Fruit fly (Drosophila melanogaster) whole organism, embryonic: Measurements from ENCODE around the gene CG14817.

Experiments
- Adf1 ChIP-seq: fragments of 200-800 bp; sonication (Bioruptor generic); IDR thresholded peaks from 2 replicates; pipeline ENCODE4 v1.3.6; 2022; ENCODE audit warnings: missing biosample characterization, missing genetic modification characterization
- B-H1 ChIP-seq: fragments of 200-800 bp; sonication (Bioruptor generic); IDR thresholded peaks from 3 replicates; pipeline ENCODE4 v1.3.6; 2022; ENCODE audit warnings: missing biosample characterization, missing genetic modification characterization
- BEAF-32 ChIP-seq: fragments of 200-800 bp; sonication (Bioruptor generic); optimal IDR thresholded peaks from 3 replicates; lab custom pipeline; 2017; ENCODE audit warnings: missing biosample characterization, missing genetic modification characterization, mild to moderate bottlenecking, moderate library complexity, missing genetic modification reagents
- Bteb2 ChIP-seq: fragments of 200-800 bp; sonication (Bioruptor generic); optimal IDR thresholded peaks from 2 replicates; lab custom pipeline; 2016; ENCODE audit warnings: missing biosample characterization, missing genetic modification characterization
- CG10267 ChIP-seq: fragments of 200-800 bp; sonication (Bioruptor generic); optimal IDR thresholded peaks from 2 replicates; lab custom pipeline; 2018; ENCODE audit warnings: missing biosample characterization, mild to moderate bottlenecking, missing genetic modification characterization, moderate library complexity
- CG12744 ChIP-seq: fragments of 200-800 bp; sonication (Bioruptor generic); optimal IDR thresholded peaks from 2 replicates; lab custom pipeline; 2016; ENCODE audit warnings: missing biosample characterization, missing genetic modification characterization
- CG13624 ChIP-seq: fragments of 200-800 bp; sonication (Bioruptor generic); optimal IDR thresholded peaks from 2 replicates; lab custom pipeline; 2016; ENCODE audit warnings: missing biosample characterization, missing genetic modification characterization
- CG13894 ChIP-seq: fragments of 200-800 bp; sonication (Bioruptor generic); optimal IDR thresholded peaks from 3 replicates; lab custom pipeline; 2018; ENCODE audit warnings: missing biosample characterization, mild to moderate bottlenecking, missing genetic modification characterization, moderate library complexity
- CG14667 ChIP-seq: fragments of 200-800 bp; sonication (Bioruptor generic); IDR thresholded peaks from 2 replicates; pipeline ENCODE4 v1.3.6; 2022; ENCODE audit warnings: missing biosample characterization, missing genetic modification characterization
- CG14965 ChIP-seq: fragments of 200-800 bp; sonication (Bioruptor generic); optimal IDR thresholded peaks from 2 replicates; lab custom pipeline; 2016; ENCODE audit warnings: missing biosample characterization, missing genetic modification characterization, borderline replicate concordance
- CG1529 ChIP-seq: fragments of 200-800 bp; sonication (Bioruptor generic); optimal IDR thresholded peaks from 3 replicates; lab custom pipeline; 2018; ENCODE audit warnings: missing biosample characterization, missing genetic modification characterization
- CG15514 ChIP-seq: fragments of 200-800 bp; sonication (Bioruptor generic); optimal IDR thresholded peaks from 3 replicates; lab custom pipeline; 2017; ENCODE audit warnings: missing biosample characterization, missing genetic modification characterization, mild to moderate bottlenecking, moderate library complexity, missing genetic modification reagents
- CG1647 ChIP-seq: fragments of 200-800 bp; sonication (Bioruptor generic); optimal IDR thresholded peaks from 3 replicates; lab custom pipeline; 2016; ENCODE audit warnings: missing biosample characterization, missing genetic modification characterization
- CG16863 ChIP-seq: fragments of 200-800 bp; sonication (Bioruptor generic); optimal IDR thresholded peaks from 3 replicates; lab custom pipeline; 2016; ENCODE audit warnings: missing biosample characterization, missing genetic modification characterization
- CG18011 ChIP-seq: fragments of 200-800 bp; sonication (Bioruptor generic); optimal IDR thresholded peaks from 2 replicates; lab custom pipeline; 2017; ENCODE audit warnings: missing biosample characterization, missing genetic modification characterization, mild to moderate bottlenecking, moderate library complexity, missing genotype
- CG30403 ChIP-seq: fragments of 200-800 bp; sonication (Bioruptor generic); optimal IDR thresholded peaks from 3 replicates; lab custom pipeline; 2016; ENCODE audit warnings: missing biosample characterization, missing genetic modification characterization
- CG8281 ChIP-seq: fragments of 200-800 bp; sonication (Bioruptor generic); optimal IDR thresholded peaks from 2 replicates; lab custom pipeline; 2018; ENCODE audit warnings: missing biosample characterization, mild to moderate bottlenecking, missing genetic modification characterization, moderate library complexity
- CG9437 ChIP-seq: fragments of 200-800 bp; sonication (Bioruptor generic); optimal IDR thresholded peaks from 2 replicates; lab custom pipeline; 2018; ENCODE audit warnings: missing biosample characterization, mild to moderate bottlenecking, missing genetic modification characterization
- CG9727 ChIP-seq: fragments of 200-800 bp; sonication (Bioruptor generic); optimal IDR thresholded peaks from 3 replicates; lab custom pipeline; 2017; ENCODE audit warnings: missing biosample characterization, mild to moderate bottlenecking, missing genetic modification characterization
- CG9797 ChIP-seq: fragments of 200-800 bp; sonication (Bioruptor generic); optimal IDR thresholded peaks from 3 replicates; lab custom pipeline; 2018; ENCODE audit warnings: missing biosample characterization, mild to moderate bottlenecking, missing genetic modification characterization
- CG9817 ChIP-seq: fragments of 200-800 bp; sonication (Bioruptor generic); optimal IDR thresholded peaks from 2 replicates; lab custom pipeline; 2018; ENCODE audit warnings: missing biosample characterization, mild to moderate bottlenecking, missing genetic modification characterization, moderate library complexity
- Dp ChIP-seq: fragments of 200-800 bp; sonication (Bioruptor generic); optimal IDR thresholded peaks from 2 replicates; lab custom pipeline; 2018; ENCODE audit warnings: missing biosample characterization, mild to moderate bottlenecking, missing genetic modification characterization, moderate library complexity
- Dref ChIP-seq: fragments of 200-800 bp; sonication (Bioruptor generic); IDR thresholded peaks from 2 replicates; pipeline ENCODE4 v1.3.6; 2022; ENCODE audit warnings: missing biosample characterization, missing genetic modification characterization
- Fer3 ChIP-seq: fragments of 200-800 bp; sonication (Bioruptor generic); optimal IDR thresholded peaks from 2 replicates; lab custom pipeline; 2018; ENCODE audit warnings: missing biosample characterization, mild to moderate bottlenecking, missing genetic modification characterization, moderate library complexity
- HLH54F ChIP-seq: fragments of 200-800 bp; sonication (Bioruptor generic); optimal IDR thresholded peaks from 3 replicates; lab custom pipeline; 2016; ENCODE audit warnings: missing biosample characterization, missing genetic modification characterization
- HmgZ ChIP-seq: fragments of 200-800 bp; sonication (Bioruptor generic); optimal IDR thresholded peaks from 2 replicates; lab custom pipeline; 2018; ENCODE audit warnings: missing biosample characterization, mild to moderate bottlenecking, missing genetic modification characterization
- Hr39 ChIP-seq: fragments of >200 bp; optimal IDR thresholded peaks from 2 replicates; lab custom pipeline; 2017
- Hr51 ChIP-seq, 2 experiments: fragments of 200-800 bp; sonication (Bioruptor generic); optimal IDR thresholded peaks; 2 replicates in 1 of 2; 3 replicates in 1 of 2; lab custom pipeline; 2016 to 2018; ENCODE audit warnings: missing biosample characterization in 2 of 2, missing genetic modification characterization in 2 of 2, mild to moderate bottlenecking in 1 of 2, moderate library complexity in 1 of 2
- Max ChIP-seq: fragments of 200-800 bp; sonication (Bioruptor generic); optimal IDR thresholded peaks from 2 replicates; lab custom pipeline; 2016; ENCODE audit warnings: missing biosample characterization, mild to moderate bottlenecking, missing genetic modification characterization
- NC2β ChIP-seq: fragments of 200-800 bp; sonication (Bioruptor generic); optimal IDR thresholded peaks from 2 replicates; lab custom pipeline; 2016; ENCODE audit warnings: missing biosample characterization, missing genetic modification characterization
- NfI ChIP-seq: fragments of 200-800 bp; sonication (Bioruptor generic); optimal IDR thresholded peaks from 3 replicates; lab custom pipeline; 2018; ENCODE audit warnings: missing biosample characterization, mild to moderate bottlenecking, missing genetic modification characterization, moderate library complexity
- Poxn ChIP-seq: fragments of 200-800 bp; sonication (Bioruptor generic); IDR thresholded peaks from 2 replicates; pipeline ENCODE4 v1.3.6; 2022; ENCODE audit warnings: missing biosample characterization, missing genetic modification characterization
- Scr ChIP-seq: fragments of 200-800 bp; sonication (Bioruptor generic); IDR thresholded peaks from 2 replicates; pipeline ENCODE4 v1.3.6; 2022; ENCODE audit warnings: missing biosample characterization, missing genetic modification characterization; ENCODE audit not compliant: partially characterized antibody
- Sox102F ChIP-seq: fragments of 200-800 bp; sonication (Bioruptor generic); optimal IDR thresholded peaks from 2 replicates; lab custom pipeline; 2018; ENCODE audit warnings: missing biosample characterization, mild to moderate bottlenecking, missing genetic modification characterization, moderate library complexity
- ab ChIP-seq: fragments of 200-800 bp; sonication (Bioruptor generic); optimal IDR thresholded peaks from 2 replicates; lab custom pipeline; 2016; ENCODE audit warnings: missing biosample characterization, missing genetic modification characterization
- abd-A ChIP-seq: fragments of 200-800 bp; sonication (Bioruptor generic); optimal IDR thresholded peaks from 3 replicates; lab custom pipeline; 2019; ENCODE audit warnings: missing biosample characterization, mild to moderate bottlenecking, missing genetic modification characterization, moderate library complexity
- bcd ChIP-seq: fragments of 200-800 bp; sonication (Bioruptor generic); optimal IDR thresholded peaks from 2 replicates; lab custom pipeline; 2017; ENCODE audit warnings: missing biosample characterization, mild to moderate bottlenecking, missing genetic modification characterization
- cad ChIP-seq: fragments of >200 bp; optimal IDR thresholded peaks from 2 replicates; lab custom pipeline; 2017; ENCODE audit warnings: missing biosample characterization, missing genetic modification characterization
- ci ChIP-seq: fragments of 200-800 bp; sonication (Bioruptor generic); IDR thresholded peaks from 3 replicates; pipeline ENCODE4 v1.3.6; 2022; ENCODE audit warnings: missing biosample characterization, missing genetic modification characterization
- fd64A ChIP-seq: fragments of 200-800 bp; sonication (Bioruptor generic); optimal IDR thresholded peaks from 3 replicates; lab custom pipeline; 2018; ENCODE audit warnings: missing biosample characterization, mild to moderate bottlenecking, missing genetic modification characterization
- gt ChIP-seq: fragments of 200-800 bp; sonication (Bioruptor generic); IDR thresholded peaks from 2 replicates; pipeline ENCODE4 v1.3.6; 2022; ENCODE audit warnings: missing biosample characterization, missing genetic modification characterization
- jing ChIP-seq: fragments of 200-800 bp; sonication (Bioruptor generic); optimal IDR thresholded peaks from 2 replicates; lab custom pipeline; 2018; ENCODE audit warnings: missing biosample characterization, mild to moderate bottlenecking, missing genetic modification characterization
- lab ChIP-seq: fragments of 200-800 bp; sonication (Bioruptor generic); optimal IDR thresholded peaks from 3 replicates; lab custom pipeline; 2017; ENCODE audit warnings: missing biosample characterization, missing genetic modification characterization, mild to moderate bottlenecking, moderate library complexity, missing genetic modification reagents
- org-1 ChIP-seq: fragments of 200-800 bp; sonication (Bioruptor generic); optimal IDR thresholded peaks from 2 replicates; lab custom pipeline; 2017; ENCODE audit warnings: missing biosample characterization, missing genetic modification characterization
- pfk ChIP-seq: fragments of 200-800 bp; sonication (Bioruptor generic); optimal IDR thresholded peaks from 2 replicates; lab custom pipeline; 2018; ENCODE audit warnings: missing biosample characterization, mild to moderate bottlenecking, missing genetic modification characterization, moderate library complexity
- wor ChIP-seq: fragments of 200-800 bp; sonication (Bioruptor generic); IDR thresholded peaks from 2 replicates; pipeline ENCODE4 v1.3.6; 2022; ENCODE audit warnings: missing biosample characterization, missing genetic modification characterization
- z ChIP-seq: fragments of 200-800 bp; sonication (Bioruptor generic); IDR thresholded peaks from 3 replicates; pipeline ENCODE4 v1.3.6; 2022; ENCODE audit warnings: missing biosample characterization, missing genetic modification characterization
- zen2 ChIP-seq: fragments of 200-800 bp; sonication (Bioruptor generic); IDR thresholded peaks from 3 replicates; pipeline ENCODE4 v1.3.6; 2022; ENCODE audit warnings: missing biosample characterization, missing genetic modification characterization; ENCODE audit not compliant: partially characterized antibody

CG14817 gene

dm6 chrX:1831219-1831555 lies 45.9 kb downstream of the CG14817 start (continued):
- TF ChIP-seq NC2β (GFP tag; lab: Kevin White, UChicago) (no peak), CG13624 (GFP tag; lab: Kevin White, UChicago) (no peak), CG9437 (no peak), Fer3 (tag; lab: Kevin White, UChicago) (no peak), fd64A (GFP tag; lab: Kevin White, UChicago) (no peak), Poxn (GFP tag; lab: Robert Waterston, UW) (no peak), CG1647 (GFP tag; lab: Kevin White, UChicago) (no peak), pfk (GFP tag; lab: Kevin White, UChicago) (no peak), CG9727 (GFP tag; lab: Kevin White, UChicago) (no peak), Sox102F (GFP tag; lab: Kevin White, UChicago) (no peak), B-H1 (GFP tag; lab: Robert Waterston, UW) (no peak), CG9817 (tag; lab: Kevin White, UChicago) (no peak), HmgZ (tag; lab: Kevin White, UChicago) (no peak), CG18011 (GFP tag; lab: Kevin White, UChicago) (no peak), Adf1 (GFP tag; lab: Robert Waterston, UW) (peak; percentile 15), CG30403 (GFP tag; lab: Kevin White, UChicago) (no peak), CG15514 (GFP tag; lab: Kevin White, UChicago) (no peak), org-1 (no peak), ab (GFP tag; lab: Kevin White, UChicago) (no peak), wor (GFP tag; lab: Robert Waterston, UW) (no peak)

dm6 chrX:1830396-1831218 lies 46.5 kb downstream of the CG14817 start:
- TF ChIP-seq ci (peak; percentile 99), CG14965 (peak; percentile 64), Dref (GFP tag; lab: Robert Waterston, UW) (peak; percentile 40; the same call in 1 of the 2 replicates), cad (GFP tag; lab: Kevin White, UChicago) (no peak), CG13894 (tag; lab: Kevin White, UChicago) (peak; percentile 93), jing (GFP tag; lab: Kevin White, UChicago) (peak; percentile 91), CG16863 (GFP tag; lab: Kevin White, UChicago) (peak; percentile 93), Dp (GFP tag; lab: Kevin White, UChicago) (peak; percentile 16), Bteb2 (GFP tag; lab: Kevin White, UChicago) (peak; percentile 95), Hr39 (lab: Kevin White, UChicago) (no peak), CG9797 (GFP tag; lab: Kevin White, UChicago) (peak; percentile 39), CG1529 (GFP tag; lab: Kevin White, UChicago) (peak; percentile 88), BEAF-32 (GFP tag; lab: Kevin White, UChicago) (peak; percentile 13), bcd (peak; percentile 94), CG12744 (GFP tag; lab: Kevin White, UChicago) (peak; percentile 94), HLH54F (GFP tag; lab: Kevin White, UChicago) (peak; percentile 92), Hr51 (GFP tag; optimal IDR thresholded peaks at IDR 0.05; lab: Kevin White, UChicago) (peak; percentile 92 to 97), ab (GFP tag; lab: Kevin White, UChicago) (peak; percentile 93), lab (peak; percentile 98), CG14667 (GFP tag; lab: Robert Waterston, UW) (peak; percentile 92), z (GFP tag; lab: Robert Waterston, UW) (peak; percentile 72), gt (GFP tag; lab: Robert Waterston, UW) (peak; percentile 89), NfI (peak; percentile 95), CG10267 (tag; lab: Kevin White, UChicago) (peak; percentile 88), Max (peak; percentile 93), CG8281 (tag; lab: Kevin White, UChicago) (peak; percentile 81), zen2 (GFP tag; lab: Robert Waterston, UW) (no peak), abd-A (peak; percentile 74), Scr (GFP tag; lab: Robert Waterston, UW) (0 out of 2 replicates have a peak, but pooled peaks have one; percentile 29)
